Fruit fly (Drosophila melanogaster): ENCODE data around the gene Gmd.
A peak's percentile ranks its signal among the peaks of the same experiment; 100 is the strongest.

The Gmd gene

dm6 chr2L:4971329-4971798 is 5.5 kb downstream of the Gmd start, which contains the start of gene CG14043 (continued):
- peak; percentile 83 for TF ChIP-seq E2f2 (GFP tag; IDR thresholded peaks at IDR 0.05)
- TF ChIP-seq CG13287 (GFP tag; IDR thresholded peaks at IDR 0.05; ENCODE audit: partially characterized antibody): peak; percentile 48
- no peak for TF ChIP-seq kah (GFP tag; optimal IDR thresholded peaks at IDR 0.05)
- TF ChIP-seq D (optimal IDR thresholded peaks at IDR 0.05): no peak
- no peak for TF ChIP-seq D (GFP tag; optimal IDR thresholded peaks at IDR 0.05)
- no peak for TF ChIP-seq CG11093 (GFP tag; IDR thresholded peaks at IDR 0.05)
- peak; percentile 36; the same call in 1 of the 2 replicates for TF ChIP-seq Dref (GFP tag; IDR thresholded peaks at IDR 0.05)
- TF ChIP-seq CG4404 (GFP tag; IDR thresholded peaks at IDR 0.05): no peak
- peak; percentile 80 for TF ChIP-seq nmo (GFP tag; optimal IDR thresholded peaks at IDR 0.05)
- TF ChIP-seq Kr (GFP tag; optimal IDR thresholded peaks at IDR 0.05): no peak
- TF ChIP-seq B-H1 (GFP tag; IDR thresholded peaks at IDR 0.05): no peak
- TF ChIP-seq phol (tag; optimal IDR thresholded peaks at IDR 0.05): peak; percentile 72
- no peak for TF ChIP-seq Atf3 (GFP tag; optimal IDR thresholded peaks at IDR 0.05)
- TF ChIP-seq zf30C (GFP tag; optimal IDR thresholded peaks at IDR 0.05): no peak
- peak; percentile 54 for TF ChIP-seq CG13624 (GFP tag; optimal IDR thresholded peaks at IDR 0.05)
- no peak for TF ChIP-seq ci (GFP tag; IDR thresholded peaks at IDR 0.05)
- TF ChIP-seq exex (tag; optimal IDR thresholded peaks at IDR 0.05): no peak
- TF ChIP-seq Hr39 (optimal IDR thresholded peaks at IDR 0.05): no peak
- no peak for TF ChIP-seq CG2202 (tag; optimal IDR thresholded peaks at IDR 0.05)
- no peak for TF ChIP-seq fd96Cb (tag; optimal IDR thresholded peaks at IDR 0.05)
- no peak for TF ChIP-seq eve (GFP tag; optimal IDR thresholded peaks at IDR 0.05)
- TF ChIP-seq NfI (GFP tag; optimal IDR thresholded peaks at IDR 0.05): no peak
- TF ChIP-seq toy (GFP tag; IDR thresholded peaks at IDR 0.05): no peak
- TF ChIP-seq CG4328 (GFP tag; optimal IDR thresholded peaks at IDR 0.05): no peak
- TF ChIP-seq CG10979 (tag; optimal IDR thresholded peaks at IDR 0.05): no peak
- TF ChIP-seq dmrt99B (tag; optimal IDR thresholded peaks at IDR 0.05): no peak
- TF ChIP-seq CG15011 (GFP tag; optimal IDR thresholded peaks at IDR 0.05): no peak
- no peak for TF ChIP-seq Sox102F (GFP tag; optimal IDR thresholded peaks at IDR 0.05)
- no peak for TF ChIP-seq CG13123 (GFP tag; optimal IDR thresholded peaks at IDR 0.05)
- TF ChIP-seq Atf6 (GFP tag; IDR thresholded peaks at IDR 0.05): no peak
- no peak for TF ChIP-seq CG6254 (GFP tag; optimal IDR thresholded peaks at IDR 0.05)
- TF ChIP-seq Six4 (GFP tag; optimal IDR thresholded peaks at IDR 0.05): no peak
- no peak for TF ChIP-seq CG17612 (GFP tag; IDR thresholded peaks at IDR 0.05)
- TF ChIP-seq CG4282 (GFP tag; optimal IDR thresholded peaks at IDR 0.05): no peak
- no peak for TF ChIP-seq Oli (tag; optimal IDR thresholded peaks at IDR 0.05)
- TF ChIP-seq slp2 (GFP tag; optimal IDR thresholded peaks at IDR 0.05): no peak
- TF ChIP-seq CG13775 (GFP tag; optimal IDR thresholded peaks at IDR 0.05): peak; percentile 31
- no peak for TF ChIP-seq CG11723 (GFP tag; optimal IDR thresholded peaks at IDR 0.05)
- TF ChIP-seq Adf1 (GFP tag; IDR thresholded peaks at IDR 0.05): no peak
- TF ChIP-seq CG4617 (GFP tag; optimal IDR thresholded peaks at IDR 0.05; ENCODE audit: borderline replicate concordance): peak; percentile 92
- TF ChIP-seq pnt (GFP tag; optimal IDR thresholded peaks at IDR 0.05): no peak
- TF ChIP-seq CG6689 (GFP tag; IDR thresholded peaks at IDR 0.05): no peak
- TF ChIP-seq gce (GFP tag; IDR thresholded peaks at IDR 0.05): no peak
- no peak for TF ChIP-seq Poxn (GFP tag; IDR thresholded peaks at IDR 0.05)
- no peak for TF ChIP-seq Ptx1 (GFP tag; IDR thresholded peaks at IDR 0.05)
- TF ChIP-seq CG3847 (GFP tag; IDR thresholded peaks at IDR 0.05): peak; percentile 37; the same call in 1 of the 2 replicates
- peak; percentile 10 for TF ChIP-seq CG17359 (tag; optimal IDR thresholded peaks at IDR 0.05)
- TF ChIP-seq Sry-δ (GFP tag; optimal IDR thresholded peaks at IDR 0.05): peak; percentile 56
- no peak for TF ChIP-seq Lpt (GFP tag; optimal IDR thresholded peaks at IDR 0.05)
- no peak for TF ChIP-seq zfh1 (GFP tag; IDR thresholded peaks at IDR 0.05)
- no peak for TF ChIP-seq zen2 (GFP tag; IDR thresholded peaks at IDR 0.05; ENCODE audit: partially characterized antibody)
- TF ChIP-seq shn (GFP tag; optimal IDR thresholded peaks at IDR 0.05): no peak
- no peak for TF ChIP-seq CG5180 (GFP tag; optimal IDR thresholded peaks at IDR 0.05)

Data from whole organism, embryonic.